Fruit fly (Drosophila melanogaster) whole organism, embryonic: ENCODE data around the gene CG31948.
A peak's percentile ranks its signal among the peaks of the same experiment; 100 is the strongest.

Experiments used
- Atf3 ChIP-seq: fragments of 200-800 bp; sonication (Bioruptor generic); optimal IDR thresholded peaks from 3 replicates; lab custom pipeline; 2016; ENCODE audit warnings: missing biosample characterization, missing genetic modification characterization
- Blimp-1 ChIP-seq: fragments of 200-800 bp; sonication (Bioruptor generic); optimal IDR thresholded peaks from 3 replicates; lab custom pipeline; 2018; ENCODE audit warnings: missing biosample characterization, missing genetic modification characterization, mild to moderate bottlenecking, moderate library complexity, missing genetic modification reagents
- BtbVII ChIP-seq: fragments of 200-800 bp; sonication (Bioruptor generic); optimal IDR thresholded peaks from 3 replicates; lab custom pipeline; 2017; ENCODE audit warnings: missing biosample characterization, mild to moderate bottlenecking, missing genetic modification characterization
- CG10543 ChIP-seq: fragments of 200-800 bp; sonication (Bioruptor generic); optimal IDR thresholded peaks from 3 replicates; lab custom pipeline; 2017; ENCODE audit warnings: missing biosample characterization, mild to moderate bottlenecking, missing genetic modification characterization, moderate library complexity
- CG12391 ChIP-seq: fragments of 200-800 bp; sonication (Bioruptor generic); optimal IDR thresholded peaks from 3 replicates; lab custom pipeline; 2018; ENCODE audit warnings: missing biosample characterization, mild to moderate bottlenecking, missing genetic modification characterization, moderate library complexity
- CG15479 ChIP-seq: fragments of 200-800 bp; sonication (Bioruptor generic); optimal IDR thresholded peaks from 3 replicates; lab custom pipeline; 2019; ENCODE audit warnings: missing biosample characterization, mild to moderate bottlenecking, missing genetic modification characterization, moderate library complexity
- CG15514 ChIP-seq: fragments of 200-800 bp; sonication (Bioruptor generic); optimal IDR thresholded peaks from 3 replicates; lab custom pipeline; 2017; ENCODE audit warnings: missing biosample characterization, missing genetic modification characterization, mild to moderate bottlenecking, moderate library complexity, missing genetic modification reagents
- CG4360 ChIP-seq: fragments of 200-800 bp; sonication (Bioruptor generic); IDR thresholded peaks from 2 replicates; pipeline ENCODE4 v1.3.6; 2022; ENCODE audit warnings: missing biosample characterization, missing genetic modification characterization
- CG43689 ChIP-seq: fragments of 200-800 bp; sonication (Bioruptor generic); IDR thresholded peaks from 2 replicates; pipeline ENCODE4 v1.3.6; 2022; ENCODE audit warnings: missing biosample characterization, missing genetic modification characterization
- CG6175 ChIP-seq: fragments of 200-800 bp; sonication (Bioruptor generic); IDR thresholded peaks from 3 replicates; pipeline ENCODE4 v1.3.6; 2022; ENCODE audit warnings: missing biosample characterization, missing genetic modification characterization
- CG6272 ChIP-seq: fragments of 200-800 bp; sonication (Bioruptor generic); IDR thresholded peaks from 2 replicates; pipeline ENCODE4 v1.3.6; 2022; ENCODE audit warnings: missing biosample characterization, missing genetic modification characterization
- CG7556 ChIP-seq: fragments of 200-800 bp; sonication (Bioruptor generic); optimal IDR thresholded peaks from 2 replicates; lab custom pipeline; 2017; ENCODE audit warnings: missing biosample characterization, mild to moderate bottlenecking, missing genetic modification characterization
- CG8089 ChIP-seq: fragments of 200-800 bp; sonication (Bioruptor generic); optimal IDR thresholded peaks from 3 replicates; lab custom pipeline; 2016; ENCODE audit warnings: missing biosample characterization, missing genetic modification characterization
- CG9932 ChIP-seq: fragments of 200-800 bp; sonication (Bioruptor generic); IDR thresholded peaks from 2 replicates; pipeline ENCODE4 v1.3.6; 2022; ENCODE audit warnings: missing biosample characterization, missing genetic modification characterization
- Dip3 ChIP-seq: fragments of 200-800 bp; sonication (Bioruptor generic); optimal IDR thresholded peaks from 3 replicates; lab custom pipeline; 2016; ENCODE audit warnings: missing biosample characterization, missing genetic modification characterization
- Fer2 ChIP-seq: fragments of 200-800 bp; sonication (Bioruptor generic); optimal IDR thresholded peaks from 2 replicates; lab custom pipeline; 2018; ENCODE audit warnings: missing biosample characterization, mild to moderate bottlenecking, missing genetic modification characterization, moderate library complexity
- Fer3 ChIP-seq: fragments of 200-800 bp; sonication (Bioruptor generic); optimal IDR thresholded peaks from 2 replicates; lab custom pipeline; 2018; ENCODE audit warnings: missing biosample characterization, mild to moderate bottlenecking, missing genetic modification characterization, moderate library complexity
- GATAe ChIP-seq: fragments of 200-800 bp; sonication (Bioruptor generic); conservative IDR thresholded peaks from 2 replicates; pipeline ENCODE4 v1.3.6; 2022; ENCODE audit warnings: missing biosample characterization, missing genetic modification characterization
- Gsc ChIP-seq: fragments of 200-800 bp; sonication (Bioruptor generic); IDR thresholded peaks from 2 replicates; pipeline ENCODE4 v1.3.6; 2022; ENCODE audit warnings: missing biosample characterization, missing genetic modification characterization
- Kr ChIP-seq: fragments of 200-800 bp; sonication (Bioruptor generic); optimal IDR thresholded peaks from 2 replicates; lab custom pipeline; 2017; ENCODE audit warnings: missing biosample characterization, mild to moderate bottlenecking, missing genetic modification characterization
- Med ChIP-seq: fragments of 200-800 bp; sonication (Bioruptor generic); peaks from one replicate; lab custom pipeline; 2016; ENCODE audit warnings: missing biosample characterization, missing genetic modification characterization, mild to moderate bottlenecking, inconsistent platforms, moderate library complexity
- Mrtf ChIP-seq: fragments of 200-800 bp; sonication (Bioruptor generic); IDR thresholded peaks from 3 replicates; pipeline ENCODE4 v1.3.6; 2022; ENCODE audit warnings: missing biosample characterization, missing genetic modification characterization
- NK7.1 ChIP-seq: fragments of 200-800 bp; sonication (Bioruptor generic); optimal IDR thresholded peaks from 3 replicates; lab custom pipeline; 2016; ENCODE audit warnings: missing biosample characterization, missing genetic modification characterization
- Sin3A ChIP-seq: fragments of >200 bp; optimal IDR thresholded peaks from 2 replicates; lab custom pipeline; 2018
- Sox102F ChIP-seq: fragments of 200-800 bp; sonication (Bioruptor generic); optimal IDR thresholded peaks from 2 replicates; lab custom pipeline; 2018; ENCODE audit warnings: missing biosample characterization, mild to moderate bottlenecking, missing genetic modification characterization, moderate library complexity
- ase ChIP-seq: fragments of 200-800 bp; sonication (Bioruptor generic); IDR thresholded peaks from 3 replicates; pipeline ENCODE4 v1.3.6; 2022; ENCODE audit warnings: missing biosample characterization, missing genetic modification characterization
- bab2 ChIP-seq: fragments of 200-800 bp; sonication (Bioruptor generic); optimal IDR thresholded peaks from 2 replicates; lab custom pipeline; 2016; ENCODE audit warnings: missing biosample characterization, missing genetic modification characterization
- bbx ChIP-seq: fragments of 200-800 bp; sonication (Bioruptor generic); IDR thresholded peaks from 2 replicates; pipeline ENCODE4 v1.3.6; 2022; ENCODE audit warnings: missing biosample characterization, missing genetic modification characterization; ENCODE audit not compliant: partially characterized antibody
- br ChIP-seq: fragments of >200 bp; optimal IDR thresholded peaks from 2 replicates; lab custom pipeline; 2017
- cad ChIP-seq: fragments of >200 bp; optimal IDR thresholded peaks from 2 replicates; lab custom pipeline; 2017; ENCODE audit warnings: missing biosample characterization, missing genetic modification characterization
- chinmo ChIP-seq: fragments of 200-800 bp; sonication (Bioruptor generic); IDR thresholded peaks from 4 replicates; pipeline ENCODE4 v1.3.6; 2022; ENCODE audit warnings: missing biosample characterization, missing genetic modification characterization; ENCODE audit not compliant: partially characterized antibody
- corto ChIP-seq: fragments of 200-800 bp; sonication (Bioruptor generic); optimal IDR thresholded peaks from 2 replicates; lab custom pipeline; 2016; ENCODE audit warnings: missing biosample characterization, mild to moderate bottlenecking, missing genetic modification characterization, moderate library complexity
- disco-r ChIP-seq: fragments of 200-800 bp; sonication (Bioruptor generic); optimal IDR thresholded peaks from 2 replicates; lab custom pipeline; 2016; ENCODE audit warnings: missing biosample characterization, missing genetic modification characterization
- dpn ChIP-seq, 2 experiments: fragments of 200-800 bp; sonication (Bioruptor generic); optimal IDR thresholded peaks; 3 replicates each; lab custom pipeline; 2016; ENCODE audit warnings: missing biosample characterization in 2 of 2, missing genetic modification characterization in 2 of 2
- eve ChIP-seq, 2 experiments: fragments of >200 bp; optimal IDR thresholded peaks; 2 replicates each; lab custom pipeline; 2017; ENCODE audit warnings: missing biosample characterization in 2 of 2, missing genetic modification characterization in 2 of 2
- h ChIP-seq: fragments of >200 bp; optimal IDR thresholded peaks from 2 replicates; lab custom pipeline; 2017
- hb ChIP-seq: fragments of 200-800 bp; sonication (Bioruptor generic); IDR thresholded peaks from 3 replicates; pipeline ENCODE4 v1.3.6; 2022; ENCODE audit warnings: missing biosample characterization, missing genetic modification characterization; ENCODE audit not compliant: partially characterized antibody
- mirr ChIP-seq: fragments of 200-800 bp; sonication (Bioruptor generic); optimal IDR thresholded peaks from 3 replicates; lab custom pipeline; 2018; ENCODE audit warnings: missing biosample characterization, mild to moderate bottlenecking, missing genetic modification characterization
- nerfin-1 ChIP-seq: fragments of 200-800 bp; sonication (Bioruptor generic); optimal IDR thresholded peaks from 3 replicates; lab custom pipeline; 2019; ENCODE audit warnings: missing biosample characterization, mild to moderate bottlenecking, missing genetic modification characterization, moderate library complexity
- nom ChIP-seq: fragments of 200-800 bp; sonication (Bioruptor generic); optimal IDR thresholded peaks from 2 replicates; lab custom pipeline; 2017; ENCODE audit warnings: missing biosample characterization, missing genetic modification characterization, mild to moderate bottlenecking, moderate library complexity, missing genetic modification reagents
- oc ChIP-seq: fragments of 200-800 bp; sonication (Bioruptor generic); optimal IDR thresholded peaks from 2 replicates; lab custom pipeline; 2018; ENCODE audit warnings: missing biosample characterization, mild to moderate bottlenecking, missing genetic modification characterization, moderate library complexity
- phol ChIP-seq: fragments of 200-800 bp; sonication (Bioruptor generic); optimal IDR thresholded peaks from 3 replicates; lab custom pipeline; 2018; ENCODE audit warnings: missing biosample characterization, mild to moderate bottlenecking, missing genetic modification characterization, moderate library complexity
- sens ChIP-seq: fragments of 200-800 bp; sonication (Bioruptor generic); peaks from one replicate; lab custom pipeline; 2016; ENCODE audit warnings: missing biosample characterization, missing genetic modification characterization
- so ChIP-seq: fragments of 200-800 bp; sonication (Bioruptor generic); IDR thresholded peaks from 3 replicates; pipeline ENCODE4 v1.3.6; 2022; ENCODE audit warnings: missing biosample characterization, missing genetic modification characterization
- tin ChIP-seq: fragments of 200-800 bp; sonication (Bioruptor generic); optimal IDR thresholded peaks from 3 replicates; lab custom pipeline; 2016; ENCODE audit warnings: missing biosample characterization, missing genetic modification characterization
- tll ChIP-seq, 2 experiments: fragments of 200-800 bp in 1 of 2; fragments of >200 bp in 1 of 2; sonication (Bioruptor generic) in 1 of 2; optimal IDR thresholded peaks; 2 replicates each; lab custom pipeline; 2017 to 2019; ENCODE audit warnings: missing biosample characterization in 2 of 2, missing genetic modification characterization in 2 of 2, mild to moderate bottlenecking in 1 of 2, moderate library complexity in 1 of 2
- trem ChIP-seq: fragments of 200-800 bp; optimal IDR thresholded peaks from 3 replicates; lab custom pipeline; 2019; ENCODE audit warnings: missing biosample characterization, mild to moderate bottlenecking, missing genetic modification characterization, moderate library complexity
- ttk ChIP-seq: fragments of 200-800 bp; sonication (Bioruptor generic); IDR thresholded peaks from 2 replicates; pipeline ENCODE4 v2.1.2; 2022; ENCODE audit warnings: missing biosample characterization, missing genetic modification characterization
- wdn ChIP-seq: fragments of 200-800 bp; sonication (Bioruptor generic); IDR thresholded peaks from 2 replicates; pipeline ENCODE4 v1.3.6; 2022; ENCODE audit warnings: missing biosample characterization, missing genetic modification characterization
- zen ChIP-seq: fragments of 200-800 bp; sonication (Bioruptor generic); optimal IDR thresholded peaks from 3 replicates; lab custom pipeline; 2018; ENCODE audit warnings: missing biosample characterization, mild to moderate bottlenecking, missing genetic modification characterization, moderate library complexity

The CG31948 gene

DNA sequence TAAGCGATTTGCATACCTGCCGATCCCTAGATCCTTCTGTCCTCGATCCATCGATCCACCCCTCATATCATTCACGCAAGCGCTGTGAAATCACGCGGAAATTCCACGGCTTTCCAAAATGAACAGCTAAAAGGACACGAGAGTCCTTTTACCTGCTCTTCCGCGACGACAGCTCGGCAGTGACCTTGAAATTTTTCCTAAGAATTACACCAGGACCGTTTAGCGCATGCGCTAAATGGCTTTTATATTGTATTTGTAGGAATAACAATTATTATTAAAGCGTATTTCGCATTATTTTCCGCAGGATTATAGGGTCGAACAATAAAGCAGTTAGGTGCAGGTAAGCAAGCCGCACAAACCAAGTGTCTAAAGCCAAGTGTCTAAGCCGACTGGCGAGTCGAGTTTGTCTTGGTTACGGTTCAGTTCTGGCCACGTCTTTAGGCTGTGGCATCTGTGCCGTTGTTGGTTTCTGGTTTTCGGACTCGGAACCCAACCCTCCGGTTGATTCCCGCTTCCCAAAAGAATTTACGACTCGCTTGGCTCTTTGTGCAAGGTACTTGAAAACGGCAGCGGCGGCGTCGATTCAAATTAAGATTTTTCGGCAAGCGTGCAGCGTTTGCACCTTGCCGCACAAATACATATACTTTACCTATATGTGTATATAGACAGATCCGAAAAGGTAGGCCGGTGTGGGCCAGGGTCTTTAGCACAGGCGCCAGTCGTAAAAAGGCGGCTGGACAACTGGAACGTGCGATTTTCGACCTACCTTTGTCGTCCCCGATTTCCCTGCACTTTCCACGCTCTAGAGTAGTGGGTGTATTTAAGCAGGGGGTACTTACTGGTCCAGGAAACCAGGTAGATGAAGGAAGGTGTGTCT, 40.2 kb upstream of the CG31948 start:
- TF ChIP-seq CG15479 (peak; percentile 80), Sox102F (no peak), bab2 (GFP tag; lab: Kevin White, UChicago) (no peak), ase (GFP tag; lab: Robert Waterston, UW) (no peak), Blimp-1 (GFP tag; lab: Kevin White, UChicago) (no peak), h (lab: Kevin White, UChicago) (no peak), Sin3A (lab: Kevin White, UChicago) (no peak), sens (GFP tag; lab: Kevin White, UChicago) (peak; percentile 6), cad (GFP tag; lab: Kevin White, UChicago) (peak; percentile 84), trem (tag; lab: Kevin White, UChicago) (no peak), Fer2 (tag; lab: Kevin White, UChicago) (no peak), BtbVII (GFP tag; lab: Kevin White, UChicago) (no peak), zen (tag; lab: Kevin White, UChicago) (peak; percentile 81), nerfin-1 (no peak), wdn (no peak), hb (no peak), tll (GFP tag; optimal IDR thresholded peaks at IDR 0.05; lab: Kevin White, UChicago) (peak in 1 of 2 experiments; percentile 99)

DNA sequence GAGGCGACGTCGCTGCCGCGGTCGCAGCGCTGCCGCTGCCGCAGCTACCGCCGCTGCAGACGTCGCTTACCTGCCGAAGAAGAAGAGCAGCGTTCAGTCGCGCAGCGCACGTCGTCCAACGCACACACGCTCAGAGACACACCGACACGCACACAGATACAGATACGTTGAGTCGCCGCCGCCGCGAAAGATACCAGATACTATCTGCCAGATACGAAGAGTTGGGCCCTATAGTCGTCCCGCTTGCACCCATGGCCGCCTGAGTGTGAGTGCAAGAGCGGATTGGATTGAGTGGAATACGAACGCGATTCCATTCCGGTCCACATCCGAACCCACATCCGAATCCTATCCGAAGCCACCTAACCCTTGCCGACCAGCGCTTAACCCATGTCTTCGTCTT, 38.1 kb upstream of the CG31948 start:
- TF ChIP-seq eve (GFP tag; optimal IDR thresholded peaks at IDR 0.05; lab: Kevin White, UChicago) (no peak), bbx (GFP tag; lab: Robert Waterston, UW) (peak; percentile 47), mirr (no peak), chinmo (peak; percentile 81; the same call in 2 of the 4 replicates), CG6272 (GFP tag; lab: Robert Waterston, UW) (no peak), oc (peak; percentile 44), nom (GFP tag; lab: Kevin White, UChicago) (peak; percentile 3), Dip3 (GFP tag; lab: Kevin White, UChicago) (no peak), CG7556 (no peak), Mrtf (GFP tag; lab: Robert Waterston, UW) (no peak), disco-r (no peak), so (GFP tag; lab: Robert Waterston, UW) (no peak), CG15514 (GFP tag; lab: Kevin White, UChicago) (no peak), CG10543 (GFP tag; lab: Kevin White, UChicago) (no peak), Sin3A (lab: Kevin White, UChicago) (no peak), phol (tag; lab: Kevin White, UChicago) (no peak), CG43689 (GFP tag; lab: Robert Waterston, UW) (no peak), br (lab: Kevin White, UChicago) (no peak), CG6175 (GFP tag; lab: Robert Waterston, UW) (no peak), CG9932 (GFP tag; lab: Robert Waterston, UW) (no peak), NK7.1 (GFP tag; lab: Kevin White, UChicago) (no peak), corto (GFP tag; lab: Kevin White, UChicago) (no peak), Kr (GFP tag; lab: Kevin White, UChicago) (peak; percentile 53), GATAe (GFP tag; lab: Robert Waterston, UW) (no peak), dpn (GFP tag; optimal IDR thresholded peaks at IDR 0.05; lab: Kevin White, UChicago) (no peak), Gsc (GFP tag; lab: Robert Waterston, UW) (no peak), ttk (GFP tag; lab: Robert Waterston, UW) (no peak), CG8089 (GFP tag; lab: Kevin White, UChicago) (no peak), CG12391 (tag; lab: Kevin White, UChicago) (no peak), Med (GFP tag; lab: Kevin White, UChicago) (peak; percentile 82), Fer3 (tag; lab: Kevin White, UChicago) (no peak), Atf3 (GFP tag; lab: Kevin White, UChicago) (no peak), CG4360 (no peak), tin (GFP tag; lab: Kevin White, UChicago) (no peak)
